Fruit fly (Drosophila melanogaster) whole organism, embryonic: ENCODE results near the gene PAN3.

ENCODE experiments used
- Bdp1 ChIP-seq: fragments of 200-800 bp; sonication (Bioruptor generic); optimal IDR thresholded peaks from 3 replicates; lab custom pipeline; 2016; ENCODE audit warnings: missing biosample characterization, missing genetic modification characterization
- CG10565 ChIP-seq: fragments of 200-800 bp; sonication (Bioruptor generic); optimal IDR thresholded peaks from 3 replicates; lab custom pipeline; 2016; ENCODE audit warnings: missing biosample characterization, mild to moderate bottlenecking, missing genetic modification characterization
- CG11085 ChIP-seq: fragments of 200-800 bp; sonication (Bioruptor generic); IDR thresholded peaks from 2 replicates; pipeline ENCODE4 v1.3.6; 2022; ENCODE audit warnings: missing biosample characterization, missing genetic modification characterization
- CG12659 ChIP-seq: fragments of 200-800 bp; sonication (Bioruptor generic); optimal IDR thresholded peaks from 3 replicates; lab custom pipeline; 2017; ENCODE audit warnings: mild to moderate bottlenecking, missing biosample characterization, missing genetic modification reagents, missing genetic modification characterization
- CG13775 ChIP-seq: fragments of 200-800 bp; sonication (Bioruptor generic); optimal IDR thresholded peaks from 3 replicates; lab custom pipeline; 2017; ENCODE audit warnings: missing biosample characterization, mild to moderate bottlenecking, missing genetic modification characterization
- CG17802 ChIP-seq: fragments of 200-800 bp; sonication (Bioruptor generic); optimal IDR thresholded peaks from 2 replicates; lab custom pipeline; 2018; ENCODE audit warnings: missing biosample characterization, mild to moderate bottlenecking, missing genetic modification characterization, moderate library complexity
- CG17829 ChIP-seq: fragments of 200-800 bp; optimal IDR thresholded peaks from 2 replicates; lab custom pipeline; 2019; ENCODE audit warnings: missing biosample characterization, mild to moderate bottlenecking, missing genetic modification characterization, moderate library complexity
- CG30403 ChIP-seq: fragments of 200-800 bp; sonication (Bioruptor generic); optimal IDR thresholded peaks from 3 replicates; lab custom pipeline; 2016; ENCODE audit warnings: missing biosample characterization, missing genetic modification characterization
- CG3281 ChIP-seq: fragments of 200-800 bp; sonication (Bioruptor generic); optimal IDR thresholded peaks from 3 replicates; lab custom pipeline; 2017; ENCODE audit warnings: missing biosample characterization, mild to moderate bottlenecking, missing genetic modification characterization
- CG3726 ChIP-seq: fragments of 200-800 bp; sonication (Bioruptor generic); IDR thresholded peaks from 3 replicates; pipeline ENCODE4, ENCODE4 v1.3.6; 2022; ENCODE audit warnings: missing biosample characterization, missing genetic modification characterization
- CG3838 ChIP-seq: fragments of 200-800 bp; sonication (Bioruptor generic); optimal IDR thresholded peaks from 3 replicates; lab custom pipeline; 2016; ENCODE audit warnings: missing biosample characterization, missing genetic modification characterization
- CG4282 ChIP-seq: fragments of 200-800 bp; sonication (Bioruptor generic); optimal IDR thresholded peaks from 2 replicates; lab custom pipeline; 2016; ENCODE audit warnings: missing biosample characterization, missing genetic modification characterization
- CG4328 ChIP-seq: fragments of 200-800 bp; sonication (Bioruptor generic); optimal IDR thresholded peaks from 3 replicates; lab custom pipeline; 2017; ENCODE audit warnings: missing biosample characterization, missing genetic modification reagents, missing genetic modification characterization
- CG8290 ChIP-seq, 3 experiments: fragments of 200-800 bp; sonication (Bioruptor generic); optimal IDR thresholded peaks; 2 replicates each; lab custom pipeline; 2016 to 2019; ENCODE audit warnings: missing biosample characterization in 3 of 3, missing genetic modification characterization in 3 of 3, mild to moderate bottlenecking in 2 of 3, moderate library complexity in 1 of 3
- CG8359 ChIP-seq: fragments of 200-800 bp; sonication (Bioruptor generic); optimal IDR thresholded peaks from 2 replicates; lab custom pipeline; 2017; ENCODE audit warnings: missing biosample characterization, mild to moderate bottlenecking, missing genetic modification characterization, borderline replicate concordance
- CG8924 ChIP-seq: fragments of 200-800 bp; optimal IDR thresholded peaks from 3 replicates; lab custom pipeline; 2019; ENCODE audit warnings: missing biosample characterization, mild to moderate bottlenecking, missing genetic modification characterization, moderate library complexity
- Dek ChIP-seq: fragments of 200-800 bp; sonication (Bioruptor generic); optimal IDR thresholded peaks from 3 replicates; lab custom pipeline; 2019; ENCODE audit warnings: missing biosample characterization, mild to moderate bottlenecking, missing genetic modification characterization, moderate library complexity
- Ets65A ChIP-seq: fragments of 200-800 bp; sonication (Bioruptor generic); peaks from one replicate; lab custom pipeline; 2016; ENCODE audit warnings: missing biosample characterization, missing genetic modification characterization
- Ets97D ChIP-seq: fragments of 200-800 bp; sonication (Bioruptor generic); optimal IDR thresholded peaks from 3 replicates; lab custom pipeline; 2016; ENCODE audit warnings: missing biosample characterization, missing genetic modification characterization
- Fer1 ChIP-seq: fragments of 200-800 bp; sonication (Bioruptor generic); optimal IDR thresholded peaks from 2 replicates; lab custom pipeline; 2017; ENCODE audit warnings: missing biosample characterization, mild to moderate bottlenecking, missing genetic modification characterization
- Fer3 ChIP-seq: fragments of 200-800 bp; sonication (Bioruptor generic); optimal IDR thresholded peaks from 2 replicates; lab custom pipeline; 2018; ENCODE audit warnings: missing biosample characterization, mild to moderate bottlenecking, missing genetic modification characterization, moderate library complexity
- HmgD ChIP-seq: fragments of 200-800 bp; sonication (Bioruptor generic); optimal IDR thresholded peaks from 3 replicates; lab custom pipeline; 2016; ENCODE audit warnings: missing biosample characterization, missing genetic modification characterization
- MESR4 ChIP-seq: fragments of 200-800 bp; sonication (Bioruptor generic); optimal IDR thresholded peaks from 2 replicates; lab custom pipeline; 2018; ENCODE audit warnings: missing biosample characterization, mild to moderate bottlenecking, missing genetic modification characterization, moderate library complexity
- Max ChIP-seq: fragments of 200-800 bp; sonication (Bioruptor generic); optimal IDR thresholded peaks from 2 replicates; lab custom pipeline; 2016; ENCODE audit warnings: missing biosample characterization, mild to moderate bottlenecking, missing genetic modification characterization
- Nf-YC ChIP-seq: fragments of 200-800 bp; optimal IDR thresholded peaks from 3 replicates; lab custom pipeline; 2019; ENCODE audit warnings: missing biosample characterization, mild to moderate bottlenecking, missing genetic modification characterization, moderate library complexity
- Ssrp ChIP-seq: fragments of 200-800 bp; sonication (Bioruptor generic); optimal IDR thresholded peaks from 2 replicates; lab custom pipeline; 2018; ENCODE audit warnings: missing biosample characterization, mild to moderate bottlenecking, missing genetic modification characterization, moderate library complexity
- Usf ChIP-seq: fragments of 200-800 bp; sonication (Bioruptor generic); optimal IDR thresholded peaks from 2 replicates; lab custom pipeline; 2017; ENCODE audit warnings: missing genotype, missing biosample characterization, missing genetic modification characterization
- crol ChIP-seq: fragments of 200-800 bp; sonication (Bioruptor generic); IDR thresholded peaks from 2 replicates; pipeline ENCODE4 v1.3.6; 2022; ENCODE audit warnings: missing biosample characterization, missing genetic modification characterization
- cwo ChIP-seq: fragments of 200-800 bp; sonication (Bioruptor generic); optimal IDR thresholded peaks from 3 replicates; lab custom pipeline; 2017; ENCODE audit warnings: missing biosample characterization, missing genetic modification characterization, mild to moderate bottlenecking, moderate library complexity, missing genetic modification reagents
- dmrt11E ChIP-seq: fragments of 200-800 bp; sonication (Bioruptor generic); optimal IDR thresholded peaks from 3 replicates; lab custom pipeline; 2018; ENCODE audit warnings: missing biosample characterization, mild to moderate bottlenecking, missing genetic modification characterization, moderate library complexity
- dpn ChIP-seq, 2 experiments: fragments of 200-800 bp; sonication (Bioruptor generic); optimal IDR thresholded peaks; 3 replicates each; lab custom pipeline; 2016; ENCODE audit warnings: missing biosample characterization in 2 of 2, missing genetic modification characterization in 2 of 2
- ewg ChIP-seq: fragments of 200-800 bp; sonication (Bioruptor generic); optimal IDR thresholded peaks from 3 replicates; lab custom pipeline; 2017; ENCODE audit warnings: mild to moderate bottlenecking, missing biosample characterization, missing genetic modification reagents, missing genetic modification characterization
- fd102C ChIP-seq: fragments of 200-800 bp; sonication (Bioruptor generic); optimal IDR thresholded peaks from 2 replicates; lab custom pipeline; 2018; ENCODE audit warnings: missing biosample characterization, mild to moderate bottlenecking, missing genetic modification characterization, moderate library complexity
- gcm ChIP-seq: fragments of 200-800 bp; sonication (Bioruptor generic); optimal IDR thresholded peaks from 2 replicates; lab custom pipeline; 2019; ENCODE audit warnings: missing biosample characterization, mild to moderate bottlenecking, missing genetic modification characterization, moderate library complexity
- grau ChIP-seq: fragments of 200-800 bp; optimal IDR thresholded peaks from 3 replicates; lab custom pipeline; 2019; ENCODE audit warnings: missing biosample characterization, mild to moderate bottlenecking, missing genetic modification characterization, moderate library complexity
- ham ChIP-seq: fragments of 200-800 bp; sonication (Bioruptor generic); IDR thresholded peaks from 2 replicates; pipeline ENCODE4 v1.3.6; 2022; ENCODE audit warnings: missing biosample characterization, missing genetic modification characterization
- ind ChIP-seq: fragments of 200-800 bp; sonication (Bioruptor generic); optimal IDR thresholded peaks from 3 replicates; lab custom pipeline; 2016; ENCODE audit warnings: missing biosample characterization, missing genetic modification characterization
- kah ChIP-seq: fragments of 200-800 bp; sonication (Bioruptor generic); optimal IDR thresholded peaks from 2 replicates; lab custom pipeline; 2018; ENCODE audit warnings: missing biosample characterization, mild to moderate bottlenecking, missing genetic modification characterization
- kni ChIP-seq: fragments of 200-800 bp; sonication (Bioruptor generic); optimal IDR thresholded peaks from 3 replicates; lab custom pipeline; 2017; ENCODE audit warnings: mild to moderate bottlenecking, missing biosample characterization, missing genetic modification reagents, missing genetic modification characterization
- lilli ChIP-seq: fragments of 200-800 bp; sonication (Bioruptor generic); optimal IDR thresholded peaks from 3 replicates; lab custom pipeline; 2016; ENCODE audit warnings: missing biosample characterization, missing genetic modification characterization
- mam ChIP-seq: fragments of 200-800 bp; sonication (Bioruptor generic); optimal IDR thresholded peaks from 3 replicates; lab custom pipeline; 2016; ENCODE audit warnings: missing biosample characterization, missing genetic modification characterization
- mld ChIP-seq: fragments of 200-800 bp; sonication (Bioruptor generic); IDR thresholded peaks from 3 replicates; pipeline ENCODE4 v1.3.6; 2022; ENCODE audit warnings: missing biosample characterization, missing genetic modification characterization; ENCODE audit not compliant: partially characterized antibody
- nerfin-2 ChIP-seq: fragments of 200-800 bp; sonication (Bioruptor generic); IDR thresholded peaks from 2 replicates; pipeline ENCODE4 v1.3.6; 2022; ENCODE audit warnings: missing biosample characterization, missing genetic modification characterization; ENCODE audit not compliant: partially characterized antibody
- ro ChIP-seq: fragments of 200-800 bp; sonication (Bioruptor generic); IDR thresholded peaks from 2 replicates; pipeline ENCODE4 v1.3.6; 2022; ENCODE audit warnings: missing biosample characterization, missing genetic modification characterization
- sisA ChIP-seq: fragments of 200-800 bp; sonication (Bioruptor generic); IDR thresholded peaks from 2 replicates; pipeline ENCODE4 v1.3.6; 2022; ENCODE audit warnings: missing biosample characterization, missing genetic modification characterization
- tll ChIP-seq, 2 experiments: fragments of 200-800 bp in 1 of 2; fragments of >200 bp in 1 of 2; sonication (Bioruptor generic) in 1 of 2; optimal IDR thresholded peaks; 2 replicates each; lab custom pipeline; 2017 to 2019; ENCODE audit warnings: missing biosample characterization in 2 of 2, missing genetic modification characterization in 2 of 2, mild to moderate bottlenecking in 1 of 2, moderate library complexity in 1 of 2
- trem ChIP-seq: fragments of 200-800 bp; optimal IDR thresholded peaks from 3 replicates; lab custom pipeline; 2019; ENCODE audit warnings: missing biosample characterization, mild to moderate bottlenecking, missing genetic modification characterization, moderate library complexity
- vfl ChIP-seq: fragments of 200-800 bp; sonication (Bioruptor generic); optimal IDR thresholded peaks from 2 replicates; lab custom pipeline; 2016; ENCODE audit warnings: missing biosample characterization, missing genetic modification characterization

The PAN3 gene

DNA sequence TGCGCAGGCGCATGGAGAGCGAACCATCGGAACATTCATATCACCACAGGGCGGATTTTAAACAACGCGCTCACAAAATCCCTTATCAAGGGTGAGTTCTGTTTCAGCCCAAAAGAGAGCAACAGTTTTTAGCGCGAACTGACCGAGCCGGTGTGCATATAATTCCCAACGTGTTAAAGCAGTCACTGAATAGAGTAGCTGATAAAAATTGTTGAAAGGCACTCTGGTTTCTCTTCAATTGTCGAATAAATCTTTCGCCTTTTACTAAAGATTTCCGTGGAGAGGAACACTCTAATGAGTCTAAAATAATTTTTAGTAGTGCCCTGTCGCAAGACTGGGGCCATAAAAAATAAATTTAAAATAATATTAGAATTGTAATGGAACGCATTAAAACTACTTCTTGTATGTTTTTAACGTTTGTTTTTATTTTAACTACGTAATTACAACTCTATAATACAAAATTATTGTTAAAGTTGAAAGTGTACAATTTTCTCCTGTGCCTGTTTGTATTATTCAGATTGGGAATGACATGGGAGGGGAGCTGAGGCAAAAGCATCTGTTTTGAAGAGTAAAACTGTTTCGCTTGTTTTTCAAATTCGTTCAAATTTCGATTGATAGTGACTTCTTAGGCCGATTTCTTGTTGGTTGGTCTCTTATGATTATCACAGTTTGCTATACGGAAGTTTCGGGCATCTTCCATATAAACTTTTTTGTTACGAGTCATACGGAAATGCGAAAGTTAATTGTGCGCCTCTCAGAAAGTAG, 19.8 kb downstream of the PAN3 start (continued):
- TF ChIP-seq ewg (GFP tag; lab: Kevin White, UChicago) (peak; percentile 72), sisA (peak; percentile 24; the same call in 1 of the 2 replicates), ro (GFP tag; lab: Robert Waterston, UW) (no peak), trem (tag; lab: Kevin White, UChicago) (peak; percentile 1), ind (GFP tag; lab: Kevin White, UChicago) (no peak), Bdp1 (GFP tag; lab: Kevin White, UChicago) (peak; percentile 51), fd102C (GFP tag; lab: Kevin White, UChicago) (no peak), CG10565 (no peak), Dek (tag; lab: Kevin White, UChicago) (peak; percentile 52), Max (peak; percentile 1), Fer3 (tag; lab: Kevin White, UChicago) (peak; percentile 49), kni (GFP tag; lab: Kevin White, UChicago) (peak; percentile 71), Fer1 (GFP tag; lab: Kevin White, UChicago) (peak; percentile 57), ham (GFP tag; lab: Robert Waterston, UW) (no peak), CG8359 (GFP tag; lab: Kevin White, UChicago) (no peak), CG3281 (GFP tag; lab: Kevin White, UChicago) (no peak), HmgD (no peak), CG17802 (no peak), cwo (GFP tag; lab: Kevin White, UChicago) (peak; percentile 24), Usf (no peak), CG3726 (GFP tag; lab: Robert Waterston, UW) (no peak), mld (GFP tag; lab: Robert Waterston, UW) (peak; percentile 59; the same call in 1 of the 3 replicates), CG3838 (no peak), CG4282 (no peak), CG11085 (GFP tag; lab: Robert Waterston, UW) (0 out of 2 replicates have a peak, but pooled peaks have one; percentile 19), grau (tag; lab: Kevin White, UChicago) (peak; percentile 55), CG8290 (GFP tag; optimal IDR thresholded peaks at IDR 0.05; lab: Kevin White, UChicago) (no peak), CG8290 (tag; optimal IDR thresholded peaks at IDR 0.05; lab: Kevin White, UChicago) (peak in 1 of 2 experiments; percentile 74), MESR4 (GFP tag; lab: Kevin White, UChicago) (no peak), CG12659 (peak; percentile 31), CG13775 (no peak), kah (GFP tag; lab: Kevin White, UChicago) (no peak), CG17829 (tag; lab: Kevin White, UChicago) (peak; percentile 50), Ssrp (tag; lab: Kevin White, UChicago) (peak; percentile 31), nerfin-2 (no peak), CG8924 (tag; lab: Kevin White, UChicago) (peak; percentile 70), dmrt11E (peak; percentile 32), CG30403 (peak; percentile 29), vfl (GFP tag; lab: Kevin White, UChicago) (no peak), CG4328 (GFP tag; lab: Kevin White, UChicago) (peak; percentile 13), gcm (GFP tag; lab: Kevin White, UChicago) (no peak), tll (GFP tag; optimal IDR thresholded peaks at IDR 0.05; lab: Kevin White, UChicago) (peak in 1 of 2 experiments; percentile 63), lilli (GFP tag; lab: Kevin White, UChicago) (peak; percentile 76), Ets65A (GFP tag; lab: Kevin White, UChicago) (no peak), Nf-YC (tag; lab: Kevin White, UChicago) (no peak), Ets97D (GFP tag; lab: Kevin White, UChicago) (no peak), crol (0 out of 2 replicates have a peak, but pooled peaks have one; percentile 32), mam (peak; percentile 36), dpn (GFP tag; optimal IDR thresholded peaks at IDR 0.05; lab: Kevin White, UChicago) (peak; percentile 20 to 63)
